Worm (Caenorhabditis elegans): ENCODE measurements around the gene fbl-1.

fbl-1 gene

DNA sequence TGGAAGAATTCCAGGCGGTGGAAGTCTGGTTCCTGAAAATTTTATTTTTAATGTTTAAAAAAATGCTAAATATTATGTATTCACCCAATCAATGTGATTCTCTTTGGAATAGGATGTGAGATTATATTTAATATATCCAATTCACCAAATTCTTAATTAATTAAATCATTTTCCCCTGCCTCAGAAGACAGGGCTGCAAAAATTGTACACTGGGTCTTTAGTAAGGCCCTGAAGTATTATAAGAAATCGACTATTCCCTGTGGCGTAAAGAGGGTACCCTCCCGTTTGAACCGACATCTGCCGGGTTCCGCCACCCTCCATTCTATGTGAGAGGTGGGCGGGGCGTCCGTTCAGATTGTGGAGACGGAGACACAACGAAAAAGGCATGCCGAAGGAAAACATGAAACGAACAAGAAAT, 29.4 kb upstream of the fbl-1 start (continued):
- no peak for TF ChIP-seq ceh-40 (GFP tag; IDR thresholded peaks at IDR 0.05)
- no peak for TF ChIP-seq F22D6.2 (tag; optimal IDR thresholded peaks at IDR 0.05)
- TF ChIP-seq F10E7.11 (tag; optimal IDR thresholded peaks at IDR 0.05) = no peak
- TF ChIP-seq fkh-3 (tag; optimal IDR thresholded peaks at IDR 0.05) = peak; percentile 15
- no peak for TF ChIP-seq Y79H2A.3 (GFP tag; conservative IDR thresholded peaks at IDR 0.05)
- TF ChIP-seq ets-4 (GFP tag; optimal IDR thresholded peaks at IDR 0.05) = no peak
- TF ChIP-seq sea-2 (GFP tag; IDR thresholded peaks at IDR 0.05) = no peak
- TF ChIP-seq ceh-79 (tag; optimal IDR thresholded peaks at IDR 0.05) = no peak
- TF ChIP-seq B0261.1 (tag; optimal IDR thresholded peaks at IDR 0.05) = peak; percentile 17
- TF ChIP-seq F57A8.1 (GFP tag; optimal IDR thresholded peaks at IDR 0.05) = no peak
- no peak for TF ChIP-seq nfya-2 (GFP tag; IDR thresholded peaks at IDR 0.05)

DNA sequence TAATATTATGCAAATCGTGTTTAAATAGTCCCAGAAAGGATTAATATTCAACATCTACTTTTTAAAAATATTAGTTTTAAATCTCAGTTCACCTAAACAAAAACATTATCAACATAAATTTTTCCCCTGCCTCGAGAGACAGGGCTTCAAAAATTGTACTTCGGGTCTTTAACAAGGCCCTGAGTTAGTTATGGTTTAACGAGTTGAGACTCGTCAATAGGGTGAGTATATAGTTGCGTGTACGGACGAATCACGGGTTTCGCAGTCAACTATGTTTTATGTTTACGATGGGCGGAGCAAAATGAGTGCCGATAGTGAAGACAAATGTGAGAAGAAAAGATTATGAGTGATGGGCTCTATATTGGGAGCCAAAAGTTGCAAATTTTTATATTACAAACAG, 29.0 kb upstream of the fbl-1 start:
- TF ChIP-seq ceh-79 (tag; optimal IDR thresholded peaks at IDR 0.05) = no peak
- TF ChIP-seq fkh-3 (tag; optimal IDR thresholded peaks at IDR 0.05) = no peak
- no peak for TF ChIP-seq F22D6.2 (tag; optimal IDR thresholded peaks at IDR 0.05)
- TF ChIP-seq nhr-90 (tag; optimal IDR thresholded peaks at IDR 0.05) = no peak
- TF ChIP-seq ccch-3 (GFP tag; optimal IDR thresholded peaks at IDR 0.05) = no peak
- no peak for TF ChIP-seq lsy-27 (tag; optimal IDR thresholded peaks at IDR 0.05; ENCODE audit: borderline replicate concordance, insufficient read depth)
- 0 out of 2 replicates have a peak, but pooled peaks have one; percentile 10 for TF ChIP-seq dox-1 (GFP tag; IDR thresholded peaks at IDR 0.05)
- TF ChIP-seq lsl-1 (GFP tag; optimal IDR thresholded peaks at IDR 0.05) = peak; percentile 21
- TF ChIP-seq egl-44 (GFP tag; IDR thresholded peaks at IDR 0.05) = no peak
- no peak for TF ChIP-seq madf-10 (tag; optimal IDR thresholded peaks at IDR 0.05)
- no peak for TF ChIP-seq hlh-12 (tag; optimal IDR thresholded peaks at IDR 0.05)
- no peak for TF ChIP-seq xnd-1 (tag; optimal IDR thresholded peaks at IDR 0.05)
- TF ChIP-seq attf-6 (GFP tag; IDR thresholded peaks at IDR 0.05) = no peak
- TF ChIP-seq ztf-25 (GFP tag; IDR thresholded peaks at IDR 0.05) = no peak
- no peak for TF ChIP-seq K11D2.4 (GFP tag; IDR thresholded peaks at IDR 0.05)
- TF ChIP-seq F37B4.10 (GFP tag; IDR thresholded peaks at IDR 0.05) = no peak
- TF ChIP-seq madf-6 (GFP tag; IDR thresholded peaks at IDR 0.05) = no peak; the same call in 1 of the 2 replicates
- peak; percentile 53; the same call in 1 of the 2 replicates for TF ChIP-seq B0336.3 (GFP tag; IDR thresholded peaks at IDR 0.05)
- no peak for TF ChIP-seq F33H1.4 (GFP tag; IDR thresholded peaks at IDR 0.05)
- no peak for TF ChIP-seq ets-4 (GFP tag; optimal IDR thresholded peaks at IDR 0.05)
- TF ChIP-seq rpc-1 (optimal IDR thresholded peaks at IDR 0.05) = no peak
- no peak for TF ChIP-seq rpc-1 (tag; optimal IDR thresholded peaks at IDR 0.05)
- no peak for TF ChIP-seq egrh-3 (GFP tag; IDR thresholded peaks at IDR 0.05)
- no peak for TF ChIP-seq F57C9.4 (tag; optimal IDR thresholded peaks at IDR 0.05)
- no peak for TF ChIP-seq rcor-1 (GFP tag; IDR thresholded peaks at IDR 0.05)
- no peak for TF ChIP-seq die-1 (tag; optimal IDR thresholded peaks at IDR 0.05)
- TF ChIP-seq lin-35 (GFP tag; optimal IDR thresholded peaks at IDR 0.05) = no peak
- no peak for TF ChIP-seq T07F8.4 (tag; optimal IDR thresholded peaks at IDR 0.05)
- peak; percentile 47 for TF ChIP-seq tbp1 (GFP tag; optimal IDR thresholded peaks at IDR 0.05)
- peak; percentile 3 for TF ChIP-seq F23B12.7 (tag; optimal IDR thresholded peaks at IDR 0.05; ENCODE audit: insufficient read depth)
- TF ChIP-seq K12H6.12 (tag; optimal IDR thresholded peaks at IDR 0.05) = no peak
- no peak for TF ChIP-seq ceh-100 (GFP tag; IDR thresholded peaks at IDR 0.05)
- TF ChIP-seq mcd-1 (GFP tag; IDR thresholded peaks at IDR 0.05) = no peak
- TF ChIP-seq hmg-1.2 (GFP tag; IDR thresholded peaks at IDR 0.05) = no peak
- TF ChIP-seq ceh-58 (GFP tag; IDR thresholded peaks at IDR 0.05) = no peak
- no peak for TF ChIP-seq ceh-27 (GFP tag; optimal IDR thresholded peaks at IDR 0.05)
- TF ChIP-seq pbrm-1 (GFP tag; IDR thresholded peaks at IDR 0.05) = peak; percentile 4; the same call in 1 of the 2 replicates
- TF ChIP-seq F49E8.2 (tag; optimal IDR thresholded peaks at IDR 0.05; ENCODE audit: insufficient read depth) = no peak
- no peak for TF ChIP-seq F57A8.1 (GFP tag; optimal IDR thresholded peaks at IDR 0.05)
- TF ChIP-seq attf-5 (GFP tag; optimal IDR thresholded peaks at IDR 0.05) = no peak
- TF ChIP-seq B0035.1 (tag; optimal IDR thresholded peaks at IDR 0.05) = no peak
- no peak for TF ChIP-seq nhr-120 (GFP tag; IDR thresholded peaks at IDR 0.05)
